Worm (Caenorhabditis elegans) whole organism, L1 larva: ENCODE results near the gene nrde-4.

Source experiments
- F16B12.6 ChIP-seq: fragments of 150-350 bp; optimal IDR thresholded peaks from 2 replicates; lab custom pipeline; 2014; ENCODE audit warnings: missing biosample characterization, missing genetic modification characterization
- Y116A8C.19 ChIP-seq: sonication (generic microtip); optimal IDR thresholded peaks from 2 replicates; lab custom pipeline; 2016; ENCODE audit warnings: missing compliant biosample characterization, missing genetic modification characterization, borderline replicate concordance
- aha-1 ChIP-seq: fragments of 150-350 bp; optimal IDR thresholded peaks from 2 replicates; lab custom pipeline; 2014; ENCODE audit warnings: missing biosample characterization, missing genetic modification characterization
- aly-2 ChIP-seq: fragments of 150-350 bp; optimal IDR thresholded peaks from 2 replicates; lab custom pipeline; 2014; ENCODE audit warnings: missing biosample characterization, missing genetic modification characterization
- ama-1 ChIP-seq: fragments of 150-350 bp; optimal IDR thresholded peaks from 2 replicates; lab custom pipeline; 2014
- blmp-1 ChIP-seq: fragments of 150-350 bp; optimal IDR thresholded peaks from 2 replicates; lab custom pipeline; 2014; ENCODE audit warnings: missing biosample characterization, missing genetic modification characterization
- ceh-82 ChIP-seq, 3 experiments: fragments of 150-350 bp in 1 of 3; sonication (generic microtip) in 2 of 3; optimal IDR thresholded peaks; 2 replicates each; lab custom pipeline; 2014 to 2017; ENCODE audit warnings: missing biosample characterization in 3 of 3, missing genetic modification characterization in 3 of 3
- ceh-88 ChIP-seq: fragments of 200-800 bp; sonication (Bioruptor generic); IDR thresholded peaks from 2 replicates; pipeline ENCODE4 v1.3.6; 2022; ENCODE audit warnings: missing genetic modification characterization, missing compliant biosample characterization
- dsc-1 ChIP-seq: sonication (generic microtip); optimal IDR thresholded peaks from 2 replicates; lab custom pipeline; 2016; ENCODE audit warnings: mild to moderate bottlenecking, missing genetic modification characterization, missing compliant biosample characterization
- efl-3 ChIP-seq: fragments of 200-800 bp; sonication (Bioruptor generic); optimal IDR thresholded peaks from 2 replicates; lab custom pipeline; 2018; ENCODE audit warnings: mild to moderate bottlenecking, missing genetic modification characterization, missing compliant biosample characterization
- elt-2 ChIP-seq: sonication (generic microtip); optimal IDR thresholded peaks from 2 replicates; lab custom pipeline; 2016; ENCODE audit warnings: missing genetic modification characterization, mild to moderate bottlenecking, inconsistent platforms, missing compliant biosample characterization, missing genetic modification reagents
- elt-3 ChIP-seq, 6 experiments: fragments of 150-350 bp in 1 of 6; sonication (generic microtip); optimal IDR thresholded peaks; 2 replicates each; lab custom pipeline; 2017 to 2018; ENCODE audit warnings: missing biosample characterization in 6 of 6, missing genetic modification characterization in 6 of 6, inconsistent platforms in 1 of 6
- ets-5 ChIP-seq: fragments of 200-800 bp; sonication (Bioruptor generic); IDR thresholded peaks from 2 replicates; pipeline ENCODE4 v1.3.6; 2022; ENCODE audit warnings: missing genetic modification characterization, missing compliant biosample characterization
- fkh-8 ChIP-seq: sonication (generic microtip); optimal IDR thresholded peaks from 2 replicates; lab custom pipeline; 2016; ENCODE audit warnings: mild to moderate bottlenecking, missing genetic modification characterization, missing compliant biosample characterization
- grh-1 ChIP-seq: fragments of 200-800 bp; sonication (Bioruptor generic); IDR thresholded peaks from 2 replicates; pipeline ENCODE4 v1.3.6; 2022; ENCODE audit warnings: missing genetic modification reagents, missing genetic modification characterization, missing compliant biosample characterization
- hlh-4 ChIP-seq: sonication (generic microtip); optimal IDR thresholded peaks from 2 replicates; lab custom pipeline; 2016; ENCODE audit warnings: mild to moderate bottlenecking, missing genetic modification characterization, missing compliant biosample characterization
- isw-1 ChIP-seq: fragments of 200-800 bp; sonication (Bioruptor generic); IDR thresholded peaks from 2 replicates; pipeline ENCODE4 v1.3.6; 2022; ENCODE audit warnings: missing genetic modification characterization, missing compliant biosample characterization
- lin-13 ChIP-seq: fragments of 150-350 bp; optimal IDR thresholded peaks from 2 replicates; lab custom pipeline; 2014; ENCODE audit warnings: missing biosample characterization, missing genetic modification reagents, missing genetic modification characterization
- lin-14 ChIP-seq: fragments of 200-800 bp; sonication (Bioruptor generic); optimal IDR thresholded peaks from 2 replicates; lab custom pipeline; 2018; ENCODE audit warnings: mild to moderate bottlenecking, missing genetic modification characterization, moderate library complexity, missing compliant biosample characterization
- lin-15B ChIP-seq: fragments of 150-350 bp; sonication (generic microtip); optimal IDR thresholded peaks from 3 replicates; lab custom pipeline; 2014; ENCODE audit warnings: missing biosample characterization, missing genetic modification characterization
- lin-35 ChIP-seq, 2 experiments: fragments of 150-350 bp; optimal IDR thresholded peaks; 2 replicates each; lab custom pipeline; 2014; ENCODE audit warnings: missing biosample characterization in 2 of 2, missing genetic modification characterization in 2 of 2, missing genetic modification reagents in 2 of 2
- lir-3 ChIP-seq: sonication (generic microtip); optimal IDR thresholded peaks from 2 replicates; lab custom pipeline; 2016; ENCODE audit warnings: mild to moderate bottlenecking, missing genetic modification characterization, moderate library complexity, missing compliant biosample characterization; ENCODE audit not compliant: poor library complexity
- lsy-2 ChIP-seq, 2 experiments: fragments of 150-350 bp; optimal IDR thresholded peaks; 2 replicates each; lab custom pipeline; 2014; ENCODE audit warnings: missing biosample characterization in 2 of 2, missing genetic modification characterization in 2 of 2
- mef-2 ChIP-seq: fragments of 150-350 bp; optimal IDR thresholded peaks from 2 replicates; lab custom pipeline; 2014; ENCODE audit warnings: missing biosample characterization, missing genetic modification characterization
- mep-1 ChIP-seq: fragments of 150-350 bp; optimal IDR thresholded peaks from 2 replicates; lab custom pipeline; 2014; ENCODE audit warnings: missing biosample characterization, missing genetic modification characterization
- nhr-11 ChIP-seq: fragments of 150-350 bp; optimal IDR thresholded peaks from 2 replicates; lab custom pipeline; 2014; ENCODE audit warnings: missing biosample characterization, missing genetic modification characterization
- nhr-12 ChIP-seq: sonication (generic microtip); optimal IDR thresholded peaks from 2 replicates; lab custom pipeline; 2017; ENCODE audit warnings: missing biosample characterization, missing genetic modification characterization
- nhr-237 ChIP-seq: fragments of 150-350 bp; optimal IDR thresholded peaks from 2 replicates; lab custom pipeline; 2014; ENCODE audit warnings: missing biosample characterization, missing genetic modification characterization
- nhr-47 ChIP-seq: sonication (generic microtip); optimal IDR thresholded peaks from 2 replicates; lab custom pipeline; 2016; ENCODE audit warnings: mild to moderate bottlenecking, missing genetic modification characterization, moderate library complexity, missing compliant biosample characterization
- nhr-71 ChIP-seq: sonication (generic microtip); optimal IDR thresholded peaks from 2 replicates; lab custom pipeline; 2016; ENCODE audit warnings: mild to moderate bottlenecking, missing genetic modification characterization, moderate library complexity, missing compliant biosample characterization
- nhr-76 ChIP-seq: sonication (generic microtip); optimal IDR thresholded peaks from 2 replicates; lab custom pipeline; 2017; ENCODE audit warnings: missing biosample characterization, missing genetic modification characterization
- nhr-77 ChIP-seq: fragments of 150-350 bp; optimal IDR thresholded peaks from 2 replicates; lab custom pipeline; 2014; ENCODE audit warnings: missing biosample characterization, missing genetic modification characterization
- nhr-85 ChIP-seq: sonication (generic microtip); peaks from one replicate; lab custom pipeline; 2016; ENCODE audit warnings: missing genetic modification characterization, inconsistent platforms, missing compliant biosample characterization
- nhr-90 ChIP-seq: sonication (generic microtip); optimal IDR thresholded peaks from 2 replicates; lab custom pipeline; 2016; ENCODE audit warnings: mild to moderate bottlenecking, missing genetic modification characterization, missing compliant biosample characterization; ENCODE audit not compliant: poor library complexity
- pqm-1 ChIP-seq: sonication (generic microtip); optimal IDR thresholded peaks from 3 replicates; lab custom pipeline; 2017; ENCODE audit warnings: missing biosample characterization, missing genetic modification characterization
- rnt-1 ChIP-seq: sonication (generic microtip); optimal IDR thresholded peaks from 2 replicates; lab custom pipeline; 2016; ENCODE audit warnings: mild to moderate bottlenecking, missing genetic modification characterization, moderate library complexity, missing compliant biosample characterization
- swsn-7 ChIP-seq: sonication (generic microtip); optimal IDR thresholded peaks from 2 replicates; lab custom pipeline; 2016; ENCODE audit warnings: missing genetic modification characterization, missing compliant biosample characterization
- tlp-1 ChIP-seq: fragments of 150-350 bp; optimal IDR thresholded peaks from 2 replicates; lab custom pipeline; 2014; ENCODE audit warnings: missing biosample characterization, missing genetic modification characterization
- unc-130 ChIP-seq: fragments of 150-350 bp; optimal IDR thresholded peaks from 2 replicates; lab custom pipeline; 2017; ENCODE audit warnings: missing biosample characterization, missing genetic modification characterization, inconsistent platforms
- unc-30 ChIP-seq: sonication (generic microtip); optimal IDR thresholded peaks from 2 replicates; lab custom pipeline; 2017; ENCODE audit warnings: missing biosample characterization, missing genetic modification characterization
- unc-98 ChIP-seq: fragments of 200-800 bp; sonication (Bioruptor generic); IDR thresholded peaks from 2 replicates; pipeline ENCODE4 v1.3.6; 2022; ENCODE audit warnings: missing genetic modification characterization, missing compliant biosample characterization
- vab-15 ChIP-seq: sonication (generic microtip); optimal IDR thresholded peaks from 2 replicates; lab custom pipeline; 2017; ENCODE audit warnings: missing genotype, mild to moderate bottlenecking, missing genetic modification characterization, missing compliant biosample characterization
- zag-1 ChIP-seq: fragments of 150-350 bp; optimal IDR thresholded peaks from 2 replicates; lab custom pipeline; 2014; ENCODE audit warnings: missing biosample characterization, missing genetic modification characterization
- zip-4 ChIP-seq: fragments of 200-800 bp; sonication (Bioruptor generic); optimal IDR thresholded peaks from 2 replicates; lab custom pipeline; 2018; ENCODE audit warnings: mild to moderate bottlenecking, missing genetic modification characterization, moderate library complexity, missing compliant biosample characterization
- ztf-11 ChIP-seq, 2 experiments: sonication (generic microtip); optimal IDR thresholded peaks; 2 replicates each; lab custom pipeline; 2016 to 2017; ENCODE audit warnings: missing genetic modification characterization in 2 of 2, missing biosample characterization in 1 of 2, missing compliant biosample characterization in 1 of 2
- ztf-4 ChIP-seq: fragments of 150-350 bp; optimal IDR thresholded peaks from 2 replicates; lab custom pipeline; 2014; ENCODE audit warnings: missing biosample characterization, missing genetic modification characterization

Gene nrde-4

DNA sequence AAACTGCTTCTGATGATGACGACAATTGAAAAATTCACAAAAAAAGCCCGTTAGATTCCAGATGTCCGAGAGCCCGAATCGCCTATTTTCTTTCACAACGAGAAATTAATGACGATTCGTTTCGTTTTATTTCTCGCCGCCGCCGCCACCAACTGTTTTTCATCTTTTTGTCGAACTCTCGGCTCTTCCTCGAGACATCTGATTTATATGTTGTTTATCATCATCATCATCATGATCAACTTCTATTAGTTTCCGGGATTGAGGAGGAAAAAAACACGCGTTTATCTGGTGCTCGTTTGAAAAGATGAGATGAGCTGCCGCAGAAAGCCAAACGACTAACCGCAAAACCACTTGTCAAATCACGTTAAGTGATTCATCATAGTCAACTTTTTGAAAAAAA, 5.4 kb upstream of the nrde-4 start (continued):
- TF ChIP-seq tlp-1 (tag; lab: Kevin White, UChicago) = no peak
- no peak for TF ChIP-seq lir-3 (tag; lab: Kevin White, UChicago)
- TF ChIP-seq, all 84 proteins: peak for 9

DNA sequence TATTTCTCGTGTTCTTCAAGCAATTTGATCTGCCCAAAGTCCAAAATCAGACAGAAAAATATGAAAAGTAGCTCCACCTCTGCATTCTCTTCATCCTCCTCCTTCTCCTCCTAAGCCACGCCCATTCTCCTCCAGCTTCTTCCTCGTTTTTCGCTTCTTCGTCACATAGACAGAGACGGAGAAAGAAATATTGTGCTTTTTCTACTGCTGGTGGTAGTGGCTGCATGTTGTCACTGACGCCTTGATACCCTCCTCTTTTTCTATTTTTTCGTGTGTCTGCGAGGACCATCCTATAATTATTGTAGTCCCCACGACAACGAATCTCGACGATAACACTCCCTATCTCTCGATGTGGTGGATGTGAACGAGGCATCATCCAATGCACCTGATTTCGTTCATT, 4.5 kb upstream of the nrde-4 start, which contains the start of gene C08G9.1:
Gene C08G9.1 (plus strand): TSS at position 175 of the 400 bp plus-strand sequence.
- no peak for TF ChIP-seq zag-1 (tag; lab: Kevin White, UChicago)
- TF ChIP-seq efl-3 = no peak
- peak in 1 of 3 experiments; percentile 17 for TF ChIP-seq ceh-82 (tag; optimal IDR thresholded peaks at IDR 0.05; lab: Kevin White, UChicago)
- TF ChIP-seq dsc-1 = no peak
- TF ChIP-seq rnt-1 (tag; lab: Kevin White, UChicago) = peak; percentile 43

DNA sequence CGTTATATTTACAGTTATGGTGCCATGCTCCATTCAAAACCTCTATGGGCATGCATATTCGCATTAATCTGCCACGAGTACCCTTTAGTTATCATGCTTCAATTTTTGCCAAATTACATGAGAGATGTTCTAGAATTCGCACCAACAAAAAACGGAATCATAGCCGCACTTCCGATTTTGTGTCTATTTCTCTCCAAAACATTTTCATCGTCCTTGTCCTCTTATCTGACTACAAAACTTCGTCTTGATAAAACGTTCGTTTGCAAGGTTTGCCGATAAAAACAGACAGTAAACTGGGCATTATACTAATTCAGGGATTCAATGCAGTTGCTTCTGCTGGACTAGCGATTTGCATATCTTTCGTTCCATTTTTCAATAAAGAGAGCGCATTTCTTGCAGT, 864 bp downstream of the nrde-4 start:
- no peak for TF ChIP-seq nhr-71
- TF ChIP-seq rnt-1 (tag; lab: Kevin White, UChicago) = no peak
- no peak for TF ChIP-seq hlh-4 (tag; lab: Kevin White, UChicago)
- no peak for TF ChIP-seq isw-1 (GFP tag; lab: Robert Waterston, UW)
- TF ChIP-seq ztf-11 (tag; optimal IDR thresholded peaks at IDR 0.05; lab: Kevin White, UChicago) = no peak
- no peak for TF ChIP-seq aly-2
- TF ChIP-seq lsy-2 (tag; optimal IDR thresholded peaks at IDR 0.05; lab: Kevin White, UChicago) = no peak
- TF ChIP-seq lin-15B (tag; lab: Kevin White, UChicago) = no peak
- TF ChIP-seq nhr-237 = no peak
- no peak for TF ChIP-seq ztf-4 (tag; lab: Kevin White, UChicago)
- TF ChIP-seq nhr-90 = no peak
- no peak for TF ChIP-seq ceh-88
- TF ChIP-seq ama-1 (lab: Kevin White, UChicago) = no peak
- TF ChIP-seq tlp-1 (tag; lab: Kevin White, UChicago) = no peak
- no peak for TF ChIP-seq unc-130 (tag; lab: Kevin White, UChicago)
- no peak for TF ChIP-seq nhr-76

DNA sequence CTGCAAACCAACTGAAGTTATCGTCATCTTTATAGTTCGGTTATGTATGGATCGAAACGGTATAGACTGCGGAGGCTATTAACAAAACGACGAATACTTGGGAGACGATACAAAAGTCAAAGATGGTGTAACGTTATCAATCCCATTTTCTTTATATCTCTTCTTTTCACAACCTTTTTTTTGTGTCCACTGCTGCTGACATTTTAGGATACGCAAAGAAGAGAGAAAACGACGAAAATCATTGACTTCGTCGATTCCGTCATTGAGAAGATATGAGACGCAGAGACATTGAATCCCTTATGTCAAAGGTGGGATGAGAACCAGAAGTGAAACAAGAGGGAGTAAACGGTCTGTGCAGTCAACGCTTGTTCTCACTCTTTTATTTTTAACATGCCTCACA, 2.9 kb downstream of the nrde-4 start, which contains the start of gene cima-1:
Gene cima-1 (plus strand): TSS at position 340 of the 400 bp plus-strand sequence.
- TF ChIP-seq lsy-2 (tag; optimal IDR thresholded peaks at IDR 0.05; lab: Kevin White, UChicago) (peak in 1 of 2 experiments; percentile 30), blmp-1 (tag; lab: Kevin White, UChicago) (peak; percentile 88), Y116A8C.19 (no peak), vab-15 (tag; lab: Kevin White, UChicago) (no peak), lin-35 (GFP tag; optimal IDR thresholded peaks at IDR 0.05; lab: Kevin White, UChicago) (peak in 1 of 2 experiments; percentile 5), mef-2 (tag; lab: Kevin White, UChicago) (no peak), elt-2 (tag; lab: Kevin White, UChicago) (no peak), nhr-47 (tag; lab: Kevin White, UChicago) (no peak), aly-2 (no peak), nhr-85 (tag; lab: Kevin White, UChicago) (peak; percentile 68), isw-1 (GFP tag; lab: Robert Waterston, UW) (no peak), lin-15B (tag; lab: Kevin White, UChicago) (no peak), F16B12.6 (tag; lab: Kevin White, UChicago) (no peak), grh-1 (no peak), pqm-1 (tag; lab: Kevin White, UChicago) (no peak), mep-1 (peak; percentile 36), zip-4 (GFP tag; lab: Kevin White, UChicago) (no peak), lin-13 (GFP tag; lab: Kevin White, UChicago) (no peak), nhr-77 (tag; lab: Kevin White, UChicago) (no peak), swsn-7 (tag; lab: Kevin White, UChicago) (no peak), nhr-12 (no peak), unc-98 (GFP tag; lab: Robert Waterston, UW) (no peak), unc-30 (tag; lab: Kevin White, UChicago) (no peak), fkh-8 (tag; lab: Kevin White, UChicago) (no peak), lin-14 (GFP tag; lab: Kevin White, UChicago) (no peak), nhr-11 (no peak), elt-3 (tag; optimal IDR thresholded peaks at IDR 0.05; lab: Kevin White, UChicago) (peak in 5 of 6 experiments; percentile 6 to 92 (median 57)), ets-5 (no peak), aha-1 (tag; lab: Kevin White, UChicago) (no peak)
